Worm (Caenorhabditis elegans) whole organism, midembryonic: ENCODE results near the gene T19B10.12.

Experiments used
- cog-1 ChIP-seq: sonication (generic microtip); optimal IDR thresholded peaks from 2 replicates; lab custom pipeline; 2016; ENCODE audit warnings: missing genetic modification characterization, missing compliant biosample characterization
- flt-1 ChIP-seq: fragments of 200-800 bp; sonication (Bioruptor generic); IDR thresholded peaks from 2 replicates; pipeline ENCODE4 v1.3.6; 2022; ENCODE audit warnings: missing genetic modification characterization, missing compliant biosample characterization
- klf-2 ChIP-seq: fragments of 200-800 bp; sonication (Bioruptor generic); conservative IDR thresholded peaks from 2 replicates; pipeline ENCODE4 v1.3.6; 2022; ENCODE audit warnings: missing genetic modification reagents, missing genetic modification characterization, missing compliant biosample characterization
- ref-1 ChIP-seq: fragments of 200-800 bp; sonication (Bioruptor generic); conservative IDR thresholded peaks from 2 replicates; pipeline ENCODE4 v1.3.6; 2022; ENCODE audit warnings: missing genetic modification reagents, missing genetic modification characterization, missing compliant biosample characterization
- ztf-23 ChIP-seq: fragments of 200-800 bp; sonication (Bioruptor generic); IDR thresholded peaks from 2 replicates; pipeline ENCODE4 v1.3.6; 2022; ENCODE audit warnings: missing genetic modification reagents, missing genetic modification characterization, missing compliant biosample characterization
- ztf-29 ChIP-seq: fragments of 200-800 bp; sonication (Bioruptor generic); IDR thresholded peaks from 2 replicates; pipeline ENCODE4 v1.3.6; 2022; ENCODE audit warnings: missing genetic modification reagents, missing genetic modification characterization, missing compliant biosample characterization

- no peak for TF ChIP-seq cog-1 (tag; lab: Kevin White, UChicago)
- no peak for TF ChIP-seq ztf-23
- TF ChIP-seq klf-2 (GFP tag; lab: Robert Waterston, UW): no peak
- no peak for TF ChIP-seq ref-1 (GFP tag; lab: Robert Waterston, UW)
- no peak for TF ChIP-seq flt-1 (GFP tag; lab: Robert Waterston, UW)
- no peak for TF ChIP-seq ztf-29 (GFP tag; lab: Robert Waterston, UW)
Observed at ce11 chrV:11271051-11271450, 20.2 kb downstream of the T19B10.12 start, which contains the start of gene clec-222.
